Fruit fly (Drosophila melanogaster): Measurements from ENCODE around the gene hop.

hop gene

DNA sequence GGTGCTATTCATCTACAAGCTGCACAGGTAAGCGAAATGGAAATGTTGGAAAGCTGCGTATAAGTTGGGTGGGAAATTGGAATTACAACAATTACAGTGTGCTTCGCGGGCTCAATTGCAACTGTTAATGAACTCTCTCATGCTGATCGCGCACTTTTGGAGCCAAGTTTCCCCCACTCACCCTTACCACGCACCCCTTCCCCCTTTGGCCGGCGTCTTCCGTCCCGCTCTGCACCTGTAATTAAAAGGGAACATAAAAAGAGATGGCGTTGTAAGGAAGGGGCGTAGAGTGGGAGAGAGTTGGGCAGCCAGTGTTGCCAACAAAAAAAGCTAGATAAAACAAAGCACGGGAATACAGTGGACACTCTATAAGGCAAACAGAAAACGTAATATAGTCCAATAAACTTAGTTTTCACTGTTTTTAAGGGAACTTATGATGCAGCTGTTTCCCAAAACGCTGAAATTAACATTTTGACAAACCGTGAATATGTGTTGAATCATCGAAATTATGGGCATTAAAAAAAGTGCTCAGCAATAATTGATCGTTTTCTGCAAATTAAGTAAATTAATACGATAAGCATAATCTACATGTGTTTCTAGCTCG lies 27.1 kb downstream of the hop start:
- TF ChIP-seq noc (tag; optimal IDR thresholded peaks at IDR 0.05) = no peak

- TF ChIP-seq noc (tag; optimal IDR thresholded peaks at IDR 0.05) = no peak
These were observed 27.9 kb downstream of the hop start, which contains the start of the genes CG34348 and Kap3 for dm6 chrX:11339868-11340548. Gene CG34348 (plus strand): TSS chrX:11339873. Gene Kap3 (minus strand): TSS chrX:11340084.

DNA sequence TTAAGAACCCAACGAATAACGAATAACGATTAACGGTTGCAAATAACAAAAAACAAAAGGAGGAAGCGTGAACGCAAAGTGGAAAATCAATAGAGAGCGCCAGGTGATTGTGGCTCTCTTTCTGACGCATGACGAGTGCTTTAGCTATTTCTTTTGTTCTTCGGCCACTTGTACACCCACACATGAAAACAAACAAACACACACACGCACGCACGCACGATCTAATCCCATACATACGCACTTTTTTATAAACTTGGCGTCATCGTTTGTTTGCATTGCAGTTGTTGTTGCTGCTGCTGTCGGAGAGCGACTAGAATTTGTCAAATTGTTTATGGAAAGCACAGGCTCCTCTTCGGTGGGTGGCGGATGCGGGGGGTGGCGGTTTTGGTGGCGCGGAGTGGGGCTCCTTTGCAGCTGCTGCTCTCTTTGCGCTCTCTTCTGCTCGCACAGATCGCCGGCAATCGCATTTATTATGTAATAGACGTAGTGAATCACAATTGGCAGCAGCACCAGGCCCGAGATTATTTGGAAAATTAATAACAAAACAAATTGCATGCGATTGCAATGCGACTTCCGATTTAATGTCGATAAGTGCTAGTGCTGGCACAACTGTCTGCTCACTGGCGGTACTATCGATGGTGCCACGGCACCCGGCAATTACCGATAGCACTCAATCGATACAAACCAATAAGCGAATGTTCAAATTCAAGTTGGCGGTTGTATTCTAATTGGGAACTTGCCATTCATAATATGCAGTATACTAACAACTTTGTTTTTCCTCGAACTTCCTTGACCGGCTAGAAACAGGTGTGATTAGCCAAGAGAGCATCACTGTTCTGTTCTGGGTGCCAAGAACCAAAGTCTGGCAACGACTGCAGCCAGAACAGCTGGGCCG lies 28.7 kb downstream of the hop start:
- TF ChIP-seq noc (tag; optimal IDR thresholded peaks at IDR 0.05) = peak; percentile 6

DNA sequence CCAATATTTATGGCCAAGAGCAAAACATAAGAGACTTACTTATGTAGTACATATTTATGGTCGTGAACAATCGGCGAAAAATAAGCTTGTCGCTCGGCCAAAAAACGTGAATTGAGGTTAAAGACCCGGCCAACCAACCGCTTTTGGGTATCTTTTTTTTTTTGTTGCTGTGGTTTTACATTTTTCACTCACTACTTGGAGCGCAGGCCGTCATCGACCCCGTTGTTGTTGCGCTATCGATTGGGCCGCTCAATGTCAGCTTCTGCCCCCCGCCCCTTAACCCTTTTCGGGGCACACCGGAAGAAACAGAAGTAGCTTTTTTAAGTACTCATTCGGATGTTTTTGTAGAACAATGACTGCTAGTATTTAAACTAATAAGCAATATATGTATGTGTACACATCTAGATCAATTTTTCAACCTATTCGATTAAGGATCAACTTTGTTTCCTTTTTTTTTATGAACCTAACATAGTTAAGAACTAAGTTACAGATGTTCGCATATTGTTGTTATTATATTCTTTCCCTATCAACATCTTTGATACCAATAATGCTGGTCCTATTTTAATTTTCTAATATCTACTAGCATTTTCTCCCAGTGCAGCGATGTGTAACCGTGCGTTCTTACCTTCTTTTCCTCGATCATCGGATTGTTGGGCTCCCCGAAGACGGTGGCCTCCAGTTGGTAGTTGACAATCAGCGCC lies 29.7 kb downstream of the hop start:
- TF ChIP-seq noc (tag; optimal IDR thresholded peaks at IDR 0.05) = peak; percentile 58

DNA sequence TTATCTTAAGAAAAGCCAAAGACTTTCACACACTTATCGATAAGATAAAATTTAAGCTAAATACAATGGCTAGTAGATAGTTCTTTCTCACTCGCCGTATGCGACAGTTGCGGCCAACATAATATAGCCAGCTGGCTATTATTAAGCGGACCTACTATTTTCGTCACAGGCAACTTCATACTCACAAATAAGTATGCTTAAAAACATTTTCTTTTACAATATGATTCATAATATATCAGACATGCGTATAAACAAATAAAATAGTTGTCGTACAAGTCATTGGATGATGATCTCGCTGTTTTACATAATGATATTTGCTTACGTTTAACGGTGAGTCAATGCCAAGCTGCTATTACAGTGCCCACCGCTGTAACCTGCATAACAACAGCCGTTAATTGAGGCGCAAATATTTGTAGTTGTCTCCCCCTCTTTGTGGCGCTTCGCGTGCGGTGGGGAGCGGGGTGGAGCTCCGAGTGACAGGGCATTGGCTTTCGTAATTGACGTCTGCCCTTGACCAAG lies 41.6 kb downstream of the hop start:
- peak; percentile 84 for TF ChIP-seq noc (tag; optimal IDR thresholded peaks at IDR 0.05)

- no peak for TF ChIP-seq noc (tag; optimal IDR thresholded peaks at IDR 0.05)
These were observed 42.6 kb downstream of the hop start, which contains the start of gene Gapvd1 for dm6 chrX:11325175-11325768. Gene Gapvd1 (plus strand): TSS chrX:11325385.

dm6 chrX:11322659-11323058 lies 45.2 kb downstream of the hop start:
- TF ChIP-seq noc (tag; optimal IDR thresholded peaks at IDR 0.05) = no peak

- no peak for TF ChIP-seq noc (tag; optimal IDR thresholded peaks at IDR 0.05)
These were observed 45.6 kb downstream of the hop start, which contains the start of gene sisA for dm6 chrX:11322257-11322656. Gene sisA (minus strand): TSS chrX:11322357.

- no peak for TF ChIP-seq noc (tag; optimal IDR thresholded peaks at IDR 0.05)
These were observed 48.0 kb downstream of the hop start for dm6 chrX:11319916-11320315.

DNA sequence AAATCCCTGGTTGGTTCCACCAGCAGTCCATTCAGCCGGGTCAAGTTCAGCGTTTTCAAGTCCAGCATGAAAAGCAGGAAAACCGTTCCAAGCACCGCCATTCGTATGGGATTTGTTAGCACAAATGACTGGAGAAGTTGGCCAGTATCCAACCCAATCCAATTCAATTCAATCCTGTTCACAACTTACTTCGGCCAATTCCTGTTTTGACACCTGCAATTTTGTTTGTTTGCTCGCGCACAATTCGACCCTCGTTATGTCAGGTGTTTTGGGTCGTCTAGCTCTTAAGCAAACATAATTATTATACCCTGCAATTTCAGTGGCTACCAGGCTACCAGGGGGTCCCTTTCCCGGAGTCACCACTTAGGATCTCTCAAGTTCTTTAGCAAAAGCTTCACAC lies 56.8 kb downstream of the hop start, which contains the start of gene Ir10a:
Gene Ir10a, minus strand, starts transcription at position 101 of the 400 bp plus-strand sequence.
- TF ChIP-seq noc (tag; optimal IDR thresholded peaks at IDR 0.05) = no peak

All from whole organism, larva.